Worm (Caenorhabditis elegans): ENCODE results near the gene ZK1128.1.

- TF ChIP-seq unc-86 (tag; optimal IDR thresholded peaks at IDR 0.05) (no peak), pha-4 (tag; optimal IDR thresholded peaks at IDR 0.05) (no peak), ama-1 (optimal IDR thresholded peaks at IDR 0.05) (no peak), ceh-30 (tag; optimal IDR thresholded peaks at IDR 0.05) (no peak), sox-4 (tag; optimal IDR thresholded peaks at IDR 0.05) (no peak), fax-1 (tag; optimal IDR thresholded peaks at IDR 0.05) (no peak), elt-2 (tag; optimal IDR thresholded peaks at IDR 0.05) (no peak), pros-1 (tag; optimal IDR thresholded peaks at IDR 0.05) (no peak), fkh-10 (GFP tag; optimal IDR thresholded peaks at IDR 0.05) (no peak), C38D4.7 (GFP tag; optimal IDR thresholded peaks at IDR 0.05) (no peak), sdc-2 (tag; optimal IDR thresholded peaks at IDR 0.05) (no peak), eyg-1 (tag; optimal IDR thresholded peaks at IDR 0.05) (no peak), tbx-2 (tag; optimal IDR thresholded peaks at IDR 0.05) (no peak)
These were observed 45.8 kb upstream of the ZK1128.1 start, which contains the start of the genes K08E5.5 and mua-3 for ce11 chrIII:10160385-10160784.
